Worm (Caenorhabditis elegans) whole organism, midembryonic: ENCODE results near the gene srp-2.

Source experiments
- cog-1 ChIP-seq: sonication (generic microtip); optimal IDR thresholded peaks from 2 replicates; lab custom pipeline; 2016; ENCODE audit warnings: missing genetic modification characterization, missing compliant biosample characterization
- flt-1 ChIP-seq: fragments of 200-800 bp; sonication (Bioruptor generic); IDR thresholded peaks from 2 replicates; pipeline ENCODE4 v1.3.6; 2022; ENCODE audit warnings: missing genetic modification characterization, missing compliant biosample characterization
- klf-2 ChIP-seq: fragments of 200-800 bp; sonication (Bioruptor generic); conservative IDR thresholded peaks from 2 replicates; pipeline ENCODE4 v1.3.6; 2022; ENCODE audit warnings: missing genetic modification reagents, missing genetic modification characterization, missing compliant biosample characterization
- med-1 ChIP-seq: sonication (generic microtip); optimal IDR thresholded peaks from 2 replicates; lab custom pipeline; 2017; ENCODE audit warnings: missing genetic modification characterization, mild to moderate bottlenecking, missing compliant biosample characterization, antibody characterized with exemption, missing genetic modification reagents; ENCODE audit not compliant: insufficient read depth
- tab-1 ChIP-seq: fragments of 200-800 bp; sonication (Bioruptor generic); IDR thresholded peaks from 2 replicates; pipeline ENCODE4 v1.3.6; 2022; ENCODE audit warnings: missing genetic modification characterization, missing compliant biosample characterization
- ztf-29 ChIP-seq: fragments of 200-800 bp; sonication (Bioruptor generic); IDR thresholded peaks from 2 replicates; pipeline ENCODE4 v1.3.6; 2022; ENCODE audit warnings: missing genetic modification reagents, missing genetic modification characterization, missing compliant biosample characterization

DNA sequence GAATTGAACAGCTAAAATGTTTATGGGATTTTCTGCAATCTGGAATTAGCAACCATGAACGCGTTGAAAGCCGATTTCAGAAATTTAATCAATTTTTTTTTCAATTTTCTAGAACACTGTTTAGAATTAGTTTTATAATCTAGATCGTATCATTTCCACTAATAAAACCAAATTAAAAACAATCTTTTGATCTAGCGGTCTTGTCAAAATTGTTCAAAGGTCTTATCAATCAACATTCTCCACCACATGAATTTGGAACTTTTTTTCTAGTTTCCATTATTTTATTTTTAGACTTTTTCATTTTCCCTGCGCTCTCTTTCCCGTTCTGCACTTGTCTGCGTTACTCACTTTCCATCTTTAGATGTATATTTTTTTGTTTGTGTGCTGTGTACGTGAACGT lies at the start of gene srp-2:
- TF ChIP-seq med-1 (GFP tag; lab: Kevin White, UChicago) (no peak), klf-2 (GFP tag; lab: Robert Waterston, UW) (no peak), tab-1 (GFP tag; lab: Robert Waterston, UW) (no peak), cog-1 (no peak), flt-1 (GFP tag; lab: Robert Waterston, UW) (no peak), ztf-29 (GFP tag; lab: Robert Waterston, UW) (no peak)
